Worm (Caenorhabditis elegans): Measurements from ENCODE around the gene C35D6.4.
A peak's percentile ranks its signal among the peaks of the same experiment; 100 is the strongest.

C35D6.4 gene

ce11 chrIV:16346514-16346913 lies 4.3 kb upstream of the C35D6.4 start, which contains the start of gene C35D6.3:
C35D6.3 (plus strand) TSS chrIV:16346814.
- TF ChIP-seq nhr-23 (tag; optimal IDR thresholded peaks at IDR 0.05): no peak
- TF ChIP-seq lsy-12 (tag; optimal IDR thresholded peaks at IDR 0.05): no peak
- TF ChIP-seq ceh-82 (tag; optimal IDR thresholded peaks at IDR 0.05): no peak
- no peak for TF ChIP-seq nhr-67 (tag; optimal IDR thresholded peaks at IDR 0.05)
- TF ChIP-seq elt-2 (tag; optimal IDR thresholded peaks at IDR 0.05): no peak
- no peak for TF ChIP-seq pha-4 (tag; optimal IDR thresholded peaks at IDR 0.05)
- no peak for TF ChIP-seq pqm-1 (tag; optimal IDR thresholded peaks at IDR 0.05)
- no peak for TF ChIP-seq mml-1 (tag; optimal IDR thresholded peaks at IDR 0.05)
- no peak for TF ChIP-seq R02D3.7 (tag; optimal IDR thresholded peaks at IDR 0.05)
- TF ChIP-seq skn-1 (tag; optimal IDR thresholded peaks at IDR 0.05): no peak
- TF ChIP-seq ceh-28 (tag; optimal IDR thresholded peaks at IDR 0.05): no peak
- no peak for TF ChIP-seq daf-12 (tag; optimal IDR thresholded peaks at IDR 0.05)

DNA sequence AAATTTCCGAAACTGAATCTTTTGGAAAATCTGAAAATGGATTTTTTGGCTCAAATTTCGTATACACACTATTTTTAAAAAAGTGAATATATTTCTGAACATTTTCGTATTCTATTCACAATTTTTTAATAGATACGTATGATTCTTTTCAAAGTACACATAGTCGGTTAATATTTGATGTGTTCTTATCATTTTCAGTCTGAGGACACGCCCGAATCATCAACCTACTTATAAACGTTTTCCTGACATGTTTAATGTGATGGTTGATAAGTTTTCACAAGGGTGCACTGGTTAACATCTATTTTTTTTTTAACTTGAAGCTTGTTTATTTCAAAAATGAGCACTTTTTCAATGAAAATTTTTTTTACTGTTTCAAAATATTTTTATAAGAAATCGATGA lies 13.8 kb downstream of the C35D6.4 start:
- no peak for TF ChIP-seq ceh-82 (tag; optimal IDR thresholded peaks at IDR 0.05)
- no peak for TF ChIP-seq ceh-9 (tag; optimal IDR thresholded peaks at IDR 0.05)
- TF ChIP-seq elt-2 (tag; optimal IDR thresholded peaks at IDR 0.05): peak; percentile 47
- TF ChIP-seq pqm-1 (tag; optimal IDR thresholded peaks at IDR 0.05): peak; percentile 4
- peak; percentile 0 for TF ChIP-seq pha-4 (tag; optimal IDR thresholded peaks at IDR 0.05)
- TF ChIP-seq skn-1 (tag; optimal IDR thresholded peaks at IDR 0.05): no peak
- TF ChIP-seq nhr-25 (tag; optimal IDR thresholded peaks at IDR 0.05): no peak
- no peak for TF ChIP-seq aly-2 (tag; optimal IDR thresholded peaks at IDR 0.05)

DNA sequence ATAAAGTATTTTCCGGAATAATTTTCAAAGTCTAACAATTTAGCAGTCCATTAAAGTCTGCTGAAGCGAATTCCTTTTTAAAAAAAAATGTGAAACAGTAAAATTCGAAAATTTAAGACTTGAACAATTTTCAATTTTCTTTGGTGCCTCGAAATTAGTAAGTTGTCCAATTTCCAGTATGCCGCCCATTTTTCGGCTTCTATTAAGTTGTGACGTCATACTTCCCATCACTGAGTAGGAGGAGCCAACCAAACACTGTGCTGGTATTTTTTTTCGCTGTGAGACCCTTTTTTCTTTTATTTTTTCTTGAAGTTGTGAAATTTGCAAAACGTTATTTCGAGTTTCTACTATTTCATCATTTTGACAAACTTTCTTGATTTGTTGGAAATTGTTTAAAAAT lies 19.8 kb downstream of the C35D6.4 start:
- TF ChIP-seq ama-1 (optimal IDR thresholded peaks at IDR 0.05) (no peak), unc-39 (tag; optimal IDR thresholded peaks at IDR 0.05) (no peak), ceh-82 (tag; optimal IDR thresholded peaks at IDR 0.05) (no peak), fkh-10 (GFP tag; optimal IDR thresholded peaks at IDR 0.05) (no peak), sea-2 (GFP tag; optimal IDR thresholded peaks at IDR 0.05) (no peak), fos-1 (tag; optimal IDR thresholded peaks at IDR 0.05) (no peak), ceh-9 (tag; optimal IDR thresholded peaks at IDR 0.05) (no peak), ceh-28 (tag; optimal IDR thresholded peaks at IDR 0.05) (no peak), lsy-12 (tag; optimal IDR thresholded peaks at IDR 0.05) (no peak), snpc-4 (tag; optimal IDR thresholded peaks at IDR 0.05) (no peak), R02D3.7 (tag; optimal IDR thresholded peaks at IDR 0.05) (no peak), nhr-23 (tag; optimal IDR thresholded peaks at IDR 0.05) (no peak), egl-5 (tag; optimal IDR thresholded peaks at IDR 0.05) (no peak), egl-27 (tag; optimal IDR thresholded peaks at IDR 0.05) (no peak)

- no peak for TF ChIP-seq fkh-2 (tag; optimal IDR thresholded peaks at IDR 0.05)
- no peak for TF ChIP-seq ceh-82 (tag; optimal IDR thresholded peaks at IDR 0.05)
- TF ChIP-seq pqm-1 (tag; optimal IDR thresholded peaks at IDR 0.05): no peak
- TF ChIP-seq snpc-4 (tag; optimal IDR thresholded peaks at IDR 0.05): no peak
- no peak for TF ChIP-seq nfya-1 (tag; optimal IDR thresholded peaks at IDR 0.05; ENCODE audit: insufficient read depth)
- TF ChIP-seq daf-12 (tag; optimal IDR thresholded peaks at IDR 0.05): no peak
- no peak for TF ChIP-seq hmg-11 (tag; optimal IDR thresholded peaks at IDR 0.05)
- TF ChIP-seq eor-1 (tag; optimal IDR thresholded peaks at IDR 0.05): no peak
- TF ChIP-seq ceh-16 (tag; optimal IDR thresholded peaks at IDR 0.05): no peak
These were observed 27.2 kb downstream of the C35D6.4 start for ce11 chrIV:16377942-16378341.

ce11 chrIV:16380278-16380677 lies 29.5 kb downstream of the C35D6.4 start:
- TF ChIP-seq skn-1 (tag; optimal IDR thresholded peaks at IDR 0.05): no peak
- TF ChIP-seq elt-2 (tag; optimal IDR thresholded peaks at IDR 0.05): no peak
- TF ChIP-seq elt-1 (tag; optimal IDR thresholded peaks at IDR 0.05): no peak
- TF ChIP-seq snpc-4 (tag; optimal IDR thresholded peaks at IDR 0.05): no peak
- no peak for TF ChIP-seq nhr-67 (tag; optimal IDR thresholded peaks at IDR 0.05)
- no peak for TF ChIP-seq hmg-11 (tag; optimal IDR thresholded peaks at IDR 0.05)
- TF ChIP-seq ceh-16 (tag; optimal IDR thresholded peaks at IDR 0.05): no peak
- TF ChIP-seq nhr-11 (tag; optimal IDR thresholded peaks at IDR 0.05): no peak
- no peak for TF ChIP-seq nfya-1 (tag; optimal IDR thresholded peaks at IDR 0.05; ENCODE audit: insufficient read depth)
- TF ChIP-seq sea-2 (GFP tag; optimal IDR thresholded peaks at IDR 0.05): no peak
- no peak for TF ChIP-seq nhr-43 (tag; optimal IDR thresholded peaks at IDR 0.05; ENCODE audit: poor library complexity, severe bottlenecking)
- no peak for TF ChIP-seq unc-62 (GFP tag; optimal IDR thresholded peaks at IDR 0.05)
- TF ChIP-seq ztf-11 (tag; optimal IDR thresholded peaks at IDR 0.05): no peak
- no peak for TF ChIP-seq nhr-25 (tag; optimal IDR thresholded peaks at IDR 0.05)
- no peak for TF ChIP-seq nhr-12 (tag; optimal IDR thresholded peaks at IDR 0.05)
- no peak for TF ChIP-seq fos-1 (tag; optimal IDR thresholded peaks at IDR 0.05)
- TF ChIP-seq lin-39 (tag; optimal IDR thresholded peaks at IDR 0.05): no peak
- TF ChIP-seq eor-1 (tag; optimal IDR thresholded peaks at IDR 0.05): no peak
- TF ChIP-seq elt-3 (tag; optimal IDR thresholded peaks at IDR 0.05): no peak
